Worm (Caenorhabditis elegans) whole organism, L1 larva: ENCODE measurements around the gene C02E7.7.

Experiments
- C04F5.9 ChIP-seq: sonication (generic microtip); optimal IDR thresholded peaks from 2 replicates; lab custom pipeline; 2016; ENCODE audit warnings: missing genetic modification characterization, missing compliant biosample characterization
- C16A3.4 ChIP-seq: fragments of 150-350 bp; optimal IDR thresholded peaks from 2 replicates; lab custom pipeline; 2014; ENCODE audit warnings: missing biosample characterization, missing genetic modification characterization
- aha-1 ChIP-seq: fragments of 150-350 bp; optimal IDR thresholded peaks from 2 replicates; lab custom pipeline; 2014; ENCODE audit warnings: missing biosample characterization, missing genetic modification characterization
- aly-2 ChIP-seq: fragments of 150-350 bp; optimal IDR thresholded peaks from 2 replicates; lab custom pipeline; 2014; ENCODE audit warnings: missing biosample characterization, missing genetic modification characterization
- blmp-1 ChIP-seq: fragments of 150-350 bp; optimal IDR thresholded peaks from 2 replicates; lab custom pipeline; 2014; ENCODE audit warnings: missing biosample characterization, missing genetic modification characterization
- ceh-8 ChIP-seq: fragments of 200-800 bp; sonication (Bioruptor generic); optimal IDR thresholded peaks from 2 replicates; lab custom pipeline; 2018; ENCODE audit warnings: mild to moderate bottlenecking, missing genetic modification characterization, moderate library complexity, missing compliant biosample characterization
- ces-1 ChIP-seq: fragments of 150-350 bp; optimal IDR thresholded peaks from 2 replicates; lab custom pipeline; 2014; ENCODE audit warnings: missing biosample characterization, missing genetic modification reagents, missing genetic modification characterization
- efl-1 ChIP-seq, 4 experiments: fragments of 150-350 bp; optimal IDR thresholded peaks in 3 of 4; peaks in 1 of 4; 1 replicate in 1 of 4; 2 replicates in 3 of 4; lab custom pipeline; 2014; ENCODE audit warnings: missing biosample characterization in 2 of 4, missing genetic modification characterization in 2 of 4, missing genetic modification reagents in 2 of 4
- efl-3 ChIP-seq: fragments of 200-800 bp; sonication (Bioruptor generic); optimal IDR thresholded peaks from 2 replicates; lab custom pipeline; 2018; ENCODE audit warnings: mild to moderate bottlenecking, missing genetic modification characterization, missing compliant biosample characterization
- egl-13 ChIP-seq: sonication (generic microtip); optimal IDR thresholded peaks from 2 replicates; lab custom pipeline; 2016; ENCODE audit warnings: missing genotype, missing genetic modification reagents, missing genetic modification characterization, missing compliant biosample characterization
- elt-2 ChIP-seq: sonication (generic microtip); optimal IDR thresholded peaks from 2 replicates; lab custom pipeline; 2016; ENCODE audit warnings: missing genetic modification characterization, mild to moderate bottlenecking, inconsistent platforms, missing compliant biosample characterization, missing genetic modification reagents
- elt-3 ChIP-seq, 6 experiments: fragments of 150-350 bp in 1 of 6; sonication (generic microtip); optimal IDR thresholded peaks; 2 replicates each; lab custom pipeline; 2017 to 2018; ENCODE audit warnings: missing biosample characterization in 6 of 6, missing genetic modification characterization in 6 of 6, inconsistent platforms in 1 of 6
- ets-5 ChIP-seq: fragments of 200-800 bp; sonication (Bioruptor generic); IDR thresholded peaks from 2 replicates; pipeline ENCODE4 v1.3.6; 2022; ENCODE audit warnings: missing genetic modification characterization, missing compliant biosample characterization
- fkh-10 ChIP-seq: sonication (generic microtip); optimal IDR thresholded peaks from 2 replicates; lab custom pipeline; 2017; ENCODE audit warnings: missing biosample characterization, missing genetic modification reagents, missing genetic modification characterization
- fos-1 ChIP-seq: fragments of 150-350 bp; optimal IDR thresholded peaks from 2 replicates; lab custom pipeline; 2014; ENCODE audit warnings: missing biosample characterization, missing genetic modification characterization
- hlh-4 ChIP-seq: sonication (generic microtip); optimal IDR thresholded peaks from 2 replicates; lab custom pipeline; 2016; ENCODE audit warnings: mild to moderate bottlenecking, missing genetic modification characterization, missing compliant biosample characterization
- isw-1 ChIP-seq: fragments of 200-800 bp; sonication (Bioruptor generic); IDR thresholded peaks from 2 replicates; pipeline ENCODE4 v1.3.6; 2022; ENCODE audit warnings: missing genetic modification characterization, missing compliant biosample characterization
- jun-1 ChIP-seq: fragments of 150-350 bp; optimal IDR thresholded peaks from 2 replicates; lab custom pipeline; 2014; ENCODE audit warnings: missing biosample characterization, missing genetic modification reagents, missing genetic modification characterization
- lin-14 ChIP-seq: fragments of 200-800 bp; sonication (Bioruptor generic); optimal IDR thresholded peaks from 2 replicates; lab custom pipeline; 2018; ENCODE audit warnings: mild to moderate bottlenecking, missing genetic modification characterization, moderate library complexity, missing compliant biosample characterization
- lin-15B ChIP-seq: fragments of 150-350 bp; sonication (generic microtip); optimal IDR thresholded peaks from 3 replicates; lab custom pipeline; 2014; ENCODE audit warnings: missing biosample characterization, missing genetic modification characterization
- lir-3 ChIP-seq: sonication (generic microtip); optimal IDR thresholded peaks from 2 replicates; lab custom pipeline; 2016; ENCODE audit warnings: mild to moderate bottlenecking, missing genetic modification characterization, moderate library complexity, missing compliant biosample characterization; ENCODE audit not compliant: poor library complexity
- mdl-1 ChIP-seq, 2 experiments: fragments of 150-350 bp; optimal IDR thresholded peaks; 2 replicates each; lab custom pipeline; 2014 to 2017; ENCODE audit warnings: missing biosample characterization in 2 of 2, missing genetic modification characterization in 2 of 2, inconsistent platforms in 1 of 2
- nhr-11 ChIP-seq: fragments of 150-350 bp; optimal IDR thresholded peaks from 2 replicates; lab custom pipeline; 2014; ENCODE audit warnings: missing biosample characterization, missing genetic modification characterization
- nhr-28 ChIP-seq: fragments of 150-350 bp; optimal IDR thresholded peaks from 2 replicates; lab custom pipeline; 2014; ENCODE audit warnings: missing biosample characterization, missing genetic modification characterization
- nhr-47 ChIP-seq: sonication (generic microtip); optimal IDR thresholded peaks from 2 replicates; lab custom pipeline; 2016; ENCODE audit warnings: mild to moderate bottlenecking, missing genetic modification characterization, moderate library complexity, missing compliant biosample characterization
- nhr-76 ChIP-seq: sonication (generic microtip); optimal IDR thresholded peaks from 2 replicates; lab custom pipeline; 2017; ENCODE audit warnings: missing biosample characterization, missing genetic modification characterization
- nhr-84 ChIP-seq: sonication (generic microtip); optimal IDR thresholded peaks from 2 replicates; lab custom pipeline; 2017; ENCODE audit warnings: missing biosample characterization, missing genetic modification characterization
- nhr-90 ChIP-seq: sonication (generic microtip); optimal IDR thresholded peaks from 2 replicates; lab custom pipeline; 2016; ENCODE audit warnings: mild to moderate bottlenecking, missing genetic modification characterization, missing compliant biosample characterization; ENCODE audit not compliant: poor library complexity
- pax-3 ChIP-seq: fragments of 200-800 bp; sonication (Bioruptor generic); optimal IDR thresholded peaks from 2 replicates; lab custom pipeline; 2018; ENCODE audit warnings: mild to moderate bottlenecking, missing genetic modification characterization, moderate library complexity, missing compliant biosample characterization
- rnt-1 ChIP-seq: sonication (generic microtip); optimal IDR thresholded peaks from 2 replicates; lab custom pipeline; 2016; ENCODE audit warnings: mild to moderate bottlenecking, missing genetic modification characterization, moderate library complexity, missing compliant biosample characterization
- snu-23 ChIP-seq: sonication (generic microtip); optimal IDR thresholded peaks from 2 replicates; lab custom pipeline; 2016; ENCODE audit warnings: missing genetic modification characterization, missing compliant biosample characterization
- tbx-2 ChIP-seq: sonication (generic microtip); optimal IDR thresholded peaks from 2 replicates; lab custom pipeline; 2016; ENCODE audit warnings: missing genetic modification characterization, missing compliant biosample characterization
- tlp-1 ChIP-seq: fragments of 150-350 bp; optimal IDR thresholded peaks from 2 replicates; lab custom pipeline; 2014; ENCODE audit warnings: missing biosample characterization, missing genetic modification characterization
- unc-62 ChIP-seq: fragments of 150-350 bp; optimal IDR thresholded peaks from 2 replicates; lab custom pipeline; 2014; ENCODE audit warnings: missing biosample characterization, missing genetic modification reagents, missing genetic modification characterization
- unc-86 ChIP-seq: sonication (generic microtip); optimal IDR thresholded peaks from 2 replicates; lab custom pipeline; 2016; ENCODE audit warnings: missing genetic modification characterization, missing compliant biosample characterization
- xbp-1 ChIP-seq: sonication (generic microtip); optimal IDR thresholded peaks from 2 replicates; lab custom pipeline; 2016; ENCODE audit warnings: missing genetic modification characterization, missing compliant biosample characterization
- zag-1 ChIP-seq: fragments of 150-350 bp; optimal IDR thresholded peaks from 2 replicates; lab custom pipeline; 2014; ENCODE audit warnings: missing biosample characterization, missing genetic modification characterization
- ztf-4 ChIP-seq: fragments of 150-350 bp; optimal IDR thresholded peaks from 2 replicates; lab custom pipeline; 2014; ENCODE audit warnings: missing biosample characterization, missing genetic modification characterization

The C02E7.7 gene

DNA sequence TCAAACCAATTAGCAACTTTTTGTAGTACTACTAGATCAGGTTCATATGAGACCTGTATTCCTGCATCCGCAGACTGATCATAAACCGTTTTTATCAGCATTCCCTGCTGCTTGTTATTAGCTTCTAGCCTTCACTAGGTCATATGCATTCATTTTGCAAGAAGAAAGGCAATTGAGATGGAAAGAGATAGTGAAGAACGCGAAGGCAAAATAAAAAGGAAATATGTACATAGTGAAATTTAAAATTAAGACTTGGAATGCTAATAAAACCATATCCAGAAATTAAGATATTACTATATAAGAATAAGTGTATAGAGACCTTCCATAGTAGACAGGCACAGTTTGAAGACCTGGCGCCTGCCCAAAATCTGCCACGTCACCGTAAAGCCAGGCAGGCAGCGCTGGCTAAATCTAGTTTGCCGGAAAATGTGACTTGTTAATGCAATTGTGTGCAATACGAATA, 2.3 kb upstream of the C02E7.7 start, which contains the start of the genes C02E7.8 and srh-23:
Gene C02E7.8, minus strand, starts transcription at position 101 of the 463 bp plus-strand sequence.
Gene srh-23, plus strand, starts transcription at position 413 of the 463 bp plus-strand sequence.
- TF ChIP-seq hlh-4 (tag; lab: Kevin White, UChicago) = no peak
- no peak for TF ChIP-seq nhr-11 (tag; lab: Kevin White, UChicago)
- no peak for TF ChIP-seq lir-3 (tag; lab: Kevin White, UChicago)
- TF ChIP-seq blmp-1 (tag; lab: Kevin White, UChicago) = peak; percentile 33

DNA sequence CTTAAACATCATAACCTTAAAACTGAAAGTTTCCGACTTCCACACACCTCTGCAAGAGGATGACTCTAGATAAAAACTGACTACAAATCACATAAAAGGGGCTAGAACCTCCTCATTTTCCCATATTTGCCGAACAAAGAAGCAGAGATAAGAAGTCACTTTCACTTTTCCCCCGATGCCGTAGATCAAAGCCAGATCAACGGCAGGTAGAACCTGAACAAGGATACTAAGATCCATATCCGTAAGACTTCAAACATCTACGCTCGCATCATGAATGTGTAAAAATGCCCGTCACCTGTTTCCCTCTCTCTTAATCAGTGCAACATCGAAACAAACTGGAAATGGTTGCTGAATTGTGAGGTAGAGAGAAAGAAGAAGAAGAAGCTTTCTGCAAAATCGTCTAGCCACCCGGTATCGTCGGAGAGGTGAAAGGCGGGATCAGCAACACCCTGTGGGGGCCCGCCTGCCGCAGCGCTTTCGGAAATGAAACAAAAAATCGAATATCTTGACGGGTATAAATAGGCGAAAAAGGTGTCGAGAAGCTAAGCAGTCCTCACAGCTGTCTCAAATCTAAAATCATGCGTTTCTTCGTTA, 387 bp upstream of the C02E7.7 start, which contains the start of gene C02E7.6:
Gene C02E7.6, plus strand, starts transcription at position 544 of the 594 bp plus-strand sequence.
- TF ChIP-seq jun-1 (tag; lab: Kevin White, UChicago) (peak; percentile 2), ztf-4 (tag; lab: Kevin White, UChicago) (peak; percentile 81), nhr-76 (tag; lab: Kevin White, UChicago) (no peak), blmp-1 (tag; lab: Kevin White, UChicago) (peak; percentile 88)

DNA sequence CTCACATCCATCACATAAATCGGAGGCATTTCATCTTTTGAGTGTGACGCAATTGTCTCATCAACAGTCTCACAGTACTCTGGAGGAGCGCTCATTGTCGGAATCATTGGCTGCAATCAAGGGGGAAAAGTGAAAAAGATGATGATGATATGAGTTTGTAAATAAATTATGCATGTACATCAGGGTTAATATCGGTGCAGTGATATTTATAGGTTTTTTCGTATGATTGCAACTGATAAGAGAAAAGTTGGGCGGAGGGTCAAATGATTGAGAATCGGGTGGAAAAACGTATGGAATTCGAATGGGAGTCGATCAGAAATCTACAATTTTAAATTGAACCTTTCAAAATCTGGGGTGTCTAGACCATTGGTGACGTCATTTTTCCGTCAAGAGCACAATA, 3.5 kb downstream of the C02E7.7 start, which contains the start of gene H23N18.6:
Gene H23N18.6, minus strand, starts transcription at position 201 of the 400 bp plus-strand sequence.
- TF ChIP-seq nhr-47 (tag; lab: Kevin White, UChicago) (no peak), ceh-8 (GFP tag; lab: Kevin White, UChicago) (no peak), aly-2 (tag; lab: Kevin White, UChicago) (no peak), C04F5.9 (tag; lab: Kevin White, UChicago) (no peak), elt-2 (tag; lab: Kevin White, UChicago) (peak; percentile 75), tlp-1 (tag; lab: Kevin White, UChicago) (peak; percentile 38), xbp-1 (tag; lab: Kevin White, UChicago) (no peak), mdl-1 (tag; optimal IDR thresholded peaks at IDR 0.05; lab: Kevin White, UChicago) (no peak)

DNA sequence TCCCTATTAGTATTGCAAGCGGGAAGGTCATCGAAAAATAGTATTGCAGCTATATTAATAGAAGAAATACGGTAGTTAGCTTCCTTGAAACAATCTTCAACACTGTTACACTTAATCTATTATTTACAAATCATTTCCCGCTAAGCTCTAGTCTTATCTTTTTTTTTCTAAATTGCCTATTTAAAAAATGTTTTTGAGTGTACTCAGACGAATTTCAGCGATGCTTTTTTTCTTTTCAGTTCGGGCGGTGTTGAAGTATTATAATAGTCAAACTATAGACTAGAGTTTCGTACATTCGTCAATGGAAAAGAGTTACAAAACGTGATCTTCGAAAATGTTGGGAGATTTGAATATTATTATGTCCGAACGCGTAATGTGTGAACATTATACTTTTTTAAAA, 4.5 kb downstream of the C02E7.7 start:
- TF ChIP-seq fos-1 (tag; lab: Kevin White, UChicago) (no peak), tbx-2 (no peak), nhr-11 (tag; lab: Kevin White, UChicago) (no peak), C16A3.4 (tag; lab: Kevin White, UChicago) (no peak), efl-3 (GFP tag; lab: Kevin White, UChicago) (no peak), unc-62 (GFP tag; lab: Kevin White, UChicago) (no peak), ets-5 (GFP tag; lab: Robert Waterston, UW) (no peak), fkh-10 (GFP tag; lab: Kevin White, UChicago) (no peak), nhr-84 (tag; lab: Kevin White, UChicago) (no peak), aly-2 (tag; lab: Kevin White, UChicago) (no peak), unc-86 (tag; lab: Kevin White, UChicago) (no peak), zag-1 (tag; lab: Kevin White, UChicago) (no peak), nhr-76 (tag; lab: Kevin White, UChicago) (no peak), ces-1 (no peak), pax-3 (tag; lab: Kevin White, UChicago) (no peak), elt-2 (tag; lab: Kevin White, UChicago) (no peak)
- TF ChIP-seq, all 84 proteins: peak for 0

DNA sequence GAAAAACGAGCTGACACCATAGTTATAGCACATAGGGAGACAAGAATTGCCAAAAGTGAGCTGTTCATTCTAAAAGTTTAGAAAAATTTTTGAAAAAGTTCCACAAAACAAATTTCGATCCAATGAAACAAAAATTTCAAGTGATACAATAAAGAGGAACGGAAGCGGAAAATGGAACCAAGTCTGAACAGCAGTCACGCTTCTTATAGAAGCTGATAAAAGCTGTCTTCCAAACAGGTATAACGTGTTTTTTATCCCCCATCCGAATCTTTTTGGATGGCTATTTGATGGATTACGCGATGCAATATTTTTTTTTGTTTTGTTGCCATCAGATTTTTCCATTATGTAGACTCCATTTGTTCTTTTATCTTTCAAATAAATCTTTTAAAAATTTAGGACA, 6.1 kb downstream of the C02E7.7 start, which contains the start of gene H23N18.5:
Gene H23N18.5, minus strand, starts transcription at position 69 of the 400 bp plus-strand sequence.
- peak; percentile 10 for TF ChIP-seq ztf-4 (tag; lab: Kevin White, UChicago)
- no peak for TF ChIP-seq egl-13 (tag; lab: Kevin White, UChicago)
- peak; percentile 10 for TF ChIP-seq blmp-1 (tag; lab: Kevin White, UChicago)

DNA sequence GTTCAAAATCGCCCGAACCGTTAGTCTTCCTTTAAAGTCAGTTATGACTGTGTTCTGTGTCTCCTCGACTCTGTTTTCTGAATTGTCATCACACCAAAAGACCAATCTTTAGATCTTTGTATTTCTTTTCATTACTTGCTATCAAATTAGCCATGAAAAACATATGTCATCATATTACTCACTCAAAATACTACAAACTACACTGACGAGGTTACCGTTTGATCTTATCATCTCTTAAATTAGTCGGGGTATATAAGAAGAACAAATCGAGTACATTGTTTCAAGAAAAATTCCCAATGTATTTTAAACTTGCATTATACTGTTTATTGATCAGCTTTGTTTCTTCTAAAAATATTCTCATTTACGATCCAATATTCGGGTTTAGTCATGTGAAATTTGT, 9.8 kb downstream of the C02E7.7 start, which contains the start of gene ugt-13:
Gene ugt-13, plus strand, starts transcription at position 294 of the 400 bp plus-strand sequence.
- no peak for TF ChIP-seq pax-3 (tag; lab: Kevin White, UChicago)
- no peak for TF ChIP-seq isw-1 (GFP tag; lab: Robert Waterston, UW)
- no peak for TF ChIP-seq lin-15B (tag; lab: Kevin White, UChicago)
- TF ChIP-seq aha-1 (tag; lab: Kevin White, UChicago) = no peak
- no peak for TF ChIP-seq elt-2 (tag; lab: Kevin White, UChicago)
- no peak for TF ChIP-seq egl-13 (tag; lab: Kevin White, UChicago)
- TF ChIP-seq lin-14 = peak; percentile 41
- TF ChIP-seq xbp-1 (tag; lab: Kevin White, UChicago) = no peak
- TF ChIP-seq rnt-1 (tag; lab: Kevin White, UChicago) = no peak
- peak; percentile 23 for TF ChIP-seq nhr-28 (tag; lab: Kevin White, UChicago)
- TF ChIP-seq C16A3.4 (tag; lab: Kevin White, UChicago) = no peak
- peak in 4 of 6 experiments; percentile 30 to 69 (median 49) for TF ChIP-seq elt-3 (tag; optimal IDR thresholded peaks at IDR 0.05; lab: Kevin White, UChicago)
- TF ChIP-seq snu-23 (GFP tag; lab: Kevin White, UChicago) = peak; percentile 48
- no peak for TF ChIP-seq tlp-1 (tag; lab: Kevin White, UChicago)
- TF ChIP-seq nhr-84 (tag; lab: Kevin White, UChicago) = no peak
- no peak for TF ChIP-seq efl-1 (optimal IDR thresholded peaks at IDR 0.05; lab: Kevin White, UChicago)
- no peak for TF ChIP-seq efl-1 (GFP tag; optimal IDR thresholded peaks at IDR 0.05 in 1 of 2; lab: Kevin White, UChicago)
- TF ChIP-seq nhr-90 (tag; lab: Kevin White, UChicago) = peak; percentile 35
- no peak for TF ChIP-seq ztf-4 (tag; lab: Kevin White, UChicago)
